Fruit fly (Drosophila melanogaster) whole organism, prepupa: Measurements from ENCODE around the gene fred.

Source experiments
- CG6276 ChIP-seq: fragments of 200-800 bp; sonication (Bioruptor generic); optimal IDR thresholded peaks from 2 replicates; lab custom pipeline; 2017; ENCODE audit warnings: missing biosample characterization, mild to moderate bottlenecking, missing genetic modification characterization
- CG6792 ChIP-seq: fragments of 200-800 bp; sonication (Bioruptor generic); optimal IDR thresholded peaks from 3 replicates; lab custom pipeline; 2016; ENCODE audit warnings: missing biosample characterization, missing genetic modification characterization
- CG6854 ChIP-seq: fragments of 200-800 bp; sonication (Bioruptor generic); optimal IDR thresholded peaks from 2 replicates; lab custom pipeline; 2017; ENCODE audit warnings: missing biosample characterization, mild to moderate bottlenecking, missing genetic modification characterization
- Eip78C ChIP-seq: fragments of 200-800 bp; sonication (Bioruptor generic); peaks from one replicate; lab custom pipeline; 2016; ENCODE audit warnings: missing biosample characterization, missing genetic modification characterization
- dac ChIP-seq: fragments of 200-800 bp; sonication (Bioruptor generic); optimal IDR thresholded peaks from 2 replicates; lab custom pipeline; 2017; ENCODE audit warnings: missing biosample characterization, mild to moderate bottlenecking, missing genetic modification characterization
- dsx ChIP-seq: fragments of 200-800 bp; optimal IDR thresholded peaks from 3 replicates; lab custom pipeline; 2019; ENCODE audit warnings: missing biosample characterization, mild to moderate bottlenecking, missing genetic modification characterization, moderate library complexity; ENCODE audit not compliant: poor library complexity, severe bottlenecking

- TF ChIP-seq CG6854 (GFP tag; lab: Kevin White, UChicago) (no peak), CG6276 (GFP tag; lab: Kevin White, UChicago) (no peak), dsx (no peak), dac (GFP tag; lab: Kevin White, UChicago) (no peak), CG6792 (no peak), Eip78C (GFP tag; lab: Kevin White, UChicago) (no peak)
These were observed 123.9 kb downstream of the fred start, which contains the start of gene Cep97 for dm6 chr2L:3867474-3868082.
